Worm (Caenorhabditis elegans) whole organism, midembryonic: Measurements from ENCODE around the gene arrd-1.

Experiments used
- T22C8.4 ChIP-seq: fragments of 200-800 bp; sonication (Bioruptor generic); IDR thresholded peaks from 2 replicates; pipeline ENCODE4 v1.3.6; 2022; ENCODE audit warnings: missing genetic modification characterization, missing compliant biosample characterization
- cog-1 ChIP-seq: sonication (generic microtip); optimal IDR thresholded peaks from 2 replicates; lab custom pipeline; 2016; ENCODE audit warnings: missing genetic modification characterization, missing compliant biosample characterization
- flt-1 ChIP-seq: fragments of 200-800 bp; sonication (Bioruptor generic); IDR thresholded peaks from 2 replicates; pipeline ENCODE4 v1.3.6; 2022; ENCODE audit warnings: missing genetic modification characterization, missing compliant biosample characterization
- klf-2 ChIP-seq: fragments of 200-800 bp; sonication (Bioruptor generic); conservative IDR thresholded peaks from 2 replicates; pipeline ENCODE4 v1.3.6; 2022; ENCODE audit warnings: missing genetic modification reagents, missing genetic modification characterization, missing compliant biosample characterization
- med-1 ChIP-seq: sonication (generic microtip); optimal IDR thresholded peaks from 2 replicates; lab custom pipeline; 2017; ENCODE audit warnings: missing genetic modification characterization, mild to moderate bottlenecking, missing compliant biosample characterization, antibody characterized with exemption, missing genetic modification reagents; ENCODE audit not compliant: insufficient read depth
- ref-1 ChIP-seq: fragments of 200-800 bp; sonication (Bioruptor generic); conservative IDR thresholded peaks from 2 replicates; pipeline ENCODE4 v1.3.6; 2022; ENCODE audit warnings: missing genetic modification reagents, missing genetic modification characterization, missing compliant biosample characterization
- tab-1 ChIP-seq: fragments of 200-800 bp; sonication (Bioruptor generic); IDR thresholded peaks from 2 replicates; pipeline ENCODE4 v1.3.6; 2022; ENCODE audit warnings: missing genetic modification characterization, missing compliant biosample characterization
- ztf-23 ChIP-seq: fragments of 200-800 bp; sonication (Bioruptor generic); IDR thresholded peaks from 2 replicates; pipeline ENCODE4 v1.3.6; 2022; ENCODE audit warnings: missing genetic modification reagents, missing genetic modification characterization, missing compliant biosample characterization
- ztf-29 ChIP-seq: fragments of 200-800 bp; sonication (Bioruptor generic); IDR thresholded peaks from 2 replicates; pipeline ENCODE4 v1.3.6; 2022; ENCODE audit warnings: missing genetic modification reagents, missing genetic modification characterization, missing compliant biosample characterization

The arrd-1 gene

ce11 chrII:621141-621540 lies 6.2 kb upstream of the arrd-1 start:
- TF ChIP-seq ztf-29 (GFP tag; lab: Robert Waterston, UW) (no peak), ztf-23 (no peak), med-1 (no peak), flt-1 (no peak), T22C8.4 (GFP tag; lab: Robert Waterston, UW) (no peak)

ce11 chrII:622478-622877 lies 4.8 kb upstream of the arrd-1 start:
- TF ChIP-seq flt-1 (0 out of 2 replicates have a peak, but pooled peaks have one; percentile 12), cog-1 (tag; lab: Kevin White, UChicago) (no peak), ztf-29 (GFP tag; lab: Robert Waterston, UW) (peak; percentile 37; the same call in 1 of the 2 replicates), ref-1 (GFP tag; lab: Robert Waterston, UW) (no peak), T22C8.4 (GFP tag; lab: Robert Waterston, UW) (no peak), klf-2 (GFP tag; lab: Robert Waterston, UW) (no peak), ztf-23 (no peak), med-1 (no peak)

ce11 chrII:624443-624842 lies 2.9 kb upstream of the arrd-1 start, which contains the start of gene T04B8.5:
TSS of gene T04B8.5 (minus strand) at chrII:624543.
- TF ChIP-seq cog-1 (tag; lab: Kevin White, UChicago) (no peak), T22C8.4 (GFP tag; lab: Robert Waterston, UW) (no peak), ztf-29 (GFP tag; lab: Robert Waterston, UW) (no peak), ref-1 (GFP tag; lab: Robert Waterston, UW) (no peak), klf-2 (GFP tag; lab: Robert Waterston, UW) (no peak), med-1 (no peak), tab-1 (GFP tag; lab: Robert Waterston, UW) (no peak), ztf-23 (no peak), flt-1 (no peak)

ce11 chrII:625926-626325 lies 1.4 kb upstream of the arrd-1 start:
- TF ChIP-seq flt-1 (no peak), tab-1 (GFP tag; lab: Robert Waterston, UW) (no peak), ztf-23 (no peak)

- TF ChIP-seq cog-1 (tag; lab: Kevin White, UChicago) (no peak), ztf-23 (no peak), med-1 (no peak), klf-2 (GFP tag; lab: Robert Waterston, UW) (no peak), flt-1 (no peak), T22C8.4 (GFP tag; lab: Robert Waterston, UW) (no peak), ref-1 (GFP tag; lab: Robert Waterston, UW) (no peak), tab-1 (GFP tag; lab: Robert Waterston, UW) (no peak)
These were observed 608 bp downstream of the arrd-1 start for ce11 chrII:627913-628312.

- 0 out of 2 replicates have a peak, but pooled peaks have one; percentile 22 for TF ChIP-seq klf-2 (GFP tag; lab: Robert Waterston, UW)
These were observed 2.1 kb downstream of the arrd-1 start for ce11 chrII:629454-629853.

ce11 chrII:632545-632944 lies 5.2 kb downstream of the arrd-1 start:
- TF ChIP-seq flt-1: peak; percentile 55; the same call in 1 of the 2 replicates

ce11 chrII:633984-634383 lies 6.7 kb downstream of the arrd-1 start, which contains the start of gene T04B8.1:
TSS of gene T04B8.1 (plus strand) at chrII:634284.
- TF ChIP-seq ztf-29 (GFP tag; lab: Robert Waterston, UW) (no peak), med-1 (no peak), T22C8.4 (GFP tag; lab: Robert Waterston, UW) (no peak), cog-1 (tag; lab: Kevin White, UChicago) (no peak), klf-2 (GFP tag; lab: Robert Waterston, UW) (no peak), tab-1 (GFP tag; lab: Robert Waterston, UW) (no peak), ref-1 (GFP tag; lab: Robert Waterston, UW) (no peak), flt-1 (no peak), ztf-23 (no peak)

ce11 chrII:639467-639866 lies 12.2 kb downstream of the arrd-1 start, which contains the start of gene K07E8.6:
TSS of gene K07E8.6 (minus strand) at chrII:639567.
- TF ChIP-seq tab-1 (GFP tag; lab: Robert Waterston, UW): no peak
- TF ChIP-seq cog-1 (tag; lab: Kevin White, UChicago): no peak
- no peak for TF ChIP-seq klf-2 (GFP tag; lab: Robert Waterston, UW)
- no peak for TF ChIP-seq med-1

- TF ChIP-seq klf-2 (GFP tag; lab: Robert Waterston, UW): no peak
- TF ChIP-seq ztf-29 (GFP tag; lab: Robert Waterston, UW): 0 out of 2 replicates have a peak, but pooled peaks have one; percentile 20
These were observed 16.4 kb downstream of the arrd-1 start for ce11 chrII:643733-644132.

ce11 chrII:650321-651005 lies 23.2 kb downstream of the arrd-1 start, which contains the start of the genes K07E8.7 and frpr-14:
TSS of gene K07E8.7 (minus strand) at chrII:650367.
TSS of gene frpr-14 (plus strand) at chrII:650955.
- TF ChIP-seq ref-1 (GFP tag; lab: Robert Waterston, UW): no peak
- 0 out of 2 replicates have a peak, but pooled peaks have one; percentile 16 for TF ChIP-seq tab-1 (GFP tag; lab: Robert Waterston, UW)
